Worm (Caenorhabditis elegans) whole organism, L1 larva: Measurements from ENCODE around the gene C14B1.3.

Source experiments
- C04F5.9 ChIP-seq: sonication (generic microtip); optimal IDR thresholded peaks from 2 replicates; lab custom pipeline; 2016; ENCODE audit warnings: missing genetic modification characterization, missing compliant biosample characterization
- C34B4.2 ChIP-seq: sonication (generic microtip); optimal IDR thresholded peaks from 2 replicates; lab custom pipeline; 2017; ENCODE audit warnings: mild to moderate bottlenecking, missing genetic modification characterization, missing compliant biosample characterization
- aha-1 ChIP-seq: fragments of 150-350 bp; optimal IDR thresholded peaks from 2 replicates; lab custom pipeline; 2014; ENCODE audit warnings: missing biosample characterization, missing genetic modification characterization
- aly-2 ChIP-seq: fragments of 150-350 bp; optimal IDR thresholded peaks from 2 replicates; lab custom pipeline; 2014; ENCODE audit warnings: missing biosample characterization, missing genetic modification characterization
- ama-1 ChIP-seq: fragments of 150-350 bp; optimal IDR thresholded peaks from 2 replicates; lab custom pipeline; 2014
- blmp-1 ChIP-seq: fragments of 150-350 bp; optimal IDR thresholded peaks from 2 replicates; lab custom pipeline; 2014; ENCODE audit warnings: missing biosample characterization, missing genetic modification characterization
- ceh-63 ChIP-seq: fragments of 200-800 bp; sonication (Bioruptor generic); optimal IDR thresholded peaks from 2 replicates; lab custom pipeline; 2018; ENCODE audit warnings: mild to moderate bottlenecking, missing genetic modification characterization, missing compliant biosample characterization
- ceh-82 ChIP-seq, 3 experiments: fragments of 150-350 bp in 1 of 3; sonication (generic microtip) in 2 of 3; optimal IDR thresholded peaks; 2 replicates each; lab custom pipeline; 2014 to 2017; ENCODE audit warnings: missing biosample characterization in 3 of 3, missing genetic modification characterization in 3 of 3
- ceh-90 ChIP-seq: sonication (generic microtip); optimal IDR thresholded peaks from 2 replicates; lab custom pipeline; 2016; ENCODE audit warnings: missing genetic modification characterization, missing compliant biosample characterization
- ces-1 ChIP-seq: fragments of 150-350 bp; optimal IDR thresholded peaks from 2 replicates; lab custom pipeline; 2014; ENCODE audit warnings: missing biosample characterization, missing genetic modification reagents, missing genetic modification characterization
- dpl-1 ChIP-seq, 3 experiments: fragments of 150-350 bp in 2 of 3; sonication (generic microtip) in 1 of 3; optimal IDR thresholded peaks; 2 replicates each; lab custom pipeline; 2014 to 2017; ENCODE audit warnings: missing biosample characterization in 3 of 3, missing genetic modification characterization in 3 of 3, missing genetic modification reagents in 3 of 3
- dsc-1 ChIP-seq: sonication (generic microtip); optimal IDR thresholded peaks from 2 replicates; lab custom pipeline; 2016; ENCODE audit warnings: mild to moderate bottlenecking, missing genetic modification characterization, missing compliant biosample characterization
- efl-1 ChIP-seq, 4 experiments: fragments of 150-350 bp; optimal IDR thresholded peaks in 3 of 4; peaks in 1 of 4; 1 replicate in 1 of 4; 2 replicates in 3 of 4; lab custom pipeline; 2014; ENCODE audit warnings: missing biosample characterization in 2 of 4, missing genetic modification characterization in 2 of 4, missing genetic modification reagents in 2 of 4
- egl-13 ChIP-seq: sonication (generic microtip); optimal IDR thresholded peaks from 2 replicates; lab custom pipeline; 2016; ENCODE audit warnings: missing genotype, missing genetic modification reagents, missing genetic modification characterization, missing compliant biosample characterization
- elt-3 ChIP-seq, 6 experiments: fragments of 150-350 bp in 1 of 6; sonication (generic microtip); optimal IDR thresholded peaks; 2 replicates each; lab custom pipeline; 2017 to 2018; ENCODE audit warnings: missing biosample characterization in 6 of 6, missing genetic modification characterization in 6 of 6, inconsistent platforms in 1 of 6
- fkh-10 ChIP-seq: sonication (generic microtip); optimal IDR thresholded peaks from 2 replicates; lab custom pipeline; 2017; ENCODE audit warnings: missing biosample characterization, missing genetic modification reagents, missing genetic modification characterization
- fkh-4 ChIP-seq: sonication (generic microtip); optimal IDR thresholded peaks from 2 replicates; lab custom pipeline; 2016; ENCODE audit warnings: missing compliant biosample characterization, missing genetic modification characterization, borderline replicate concordance
- fkh-8 ChIP-seq: sonication (generic microtip); optimal IDR thresholded peaks from 2 replicates; lab custom pipeline; 2016; ENCODE audit warnings: mild to moderate bottlenecking, missing genetic modification characterization, missing compliant biosample characterization
- fos-1 ChIP-seq: fragments of 150-350 bp; optimal IDR thresholded peaks from 2 replicates; lab custom pipeline; 2014; ENCODE audit warnings: missing biosample characterization, missing genetic modification characterization
- isw-1 ChIP-seq: fragments of 200-800 bp; sonication (Bioruptor generic); IDR thresholded peaks from 2 replicates; pipeline ENCODE4 v1.3.6; 2022; ENCODE audit warnings: missing genetic modification characterization, missing compliant biosample characterization
- lin-14 ChIP-seq: fragments of 200-800 bp; sonication (Bioruptor generic); optimal IDR thresholded peaks from 2 replicates; lab custom pipeline; 2018; ENCODE audit warnings: mild to moderate bottlenecking, missing genetic modification characterization, moderate library complexity, missing compliant biosample characterization
- lin-35 ChIP-seq, 2 experiments: fragments of 150-350 bp; optimal IDR thresholded peaks; 2 replicates each; lab custom pipeline; 2014; ENCODE audit warnings: missing biosample characterization in 2 of 2, missing genetic modification characterization in 2 of 2, missing genetic modification reagents in 2 of 2
- lin-39 ChIP-seq: fragments of 150-350 bp; optimal IDR thresholded peaks from 2 replicates; lab custom pipeline; 2014; ENCODE audit warnings: missing biosample characterization, missing genetic modification reagents, missing genetic modification characterization
- lsy-2 ChIP-seq, 2 experiments: fragments of 150-350 bp; optimal IDR thresholded peaks; 2 replicates each; lab custom pipeline; 2014; ENCODE audit warnings: missing biosample characterization in 2 of 2, missing genetic modification characterization in 2 of 2
- mab-9 ChIP-seq: fragments of 200-800 bp; sonication (Bioruptor generic); IDR thresholded peaks from 2 replicates; pipeline ENCODE4 v1.3.6; 2022; ENCODE audit warnings: missing genetic modification reagents, missing genetic modification characterization, missing compliant biosample characterization
- mef-2 ChIP-seq: fragments of 150-350 bp; optimal IDR thresholded peaks from 2 replicates; lab custom pipeline; 2014; ENCODE audit warnings: missing biosample characterization, missing genetic modification characterization
- nhr-19 ChIP-seq: fragments of 200-800 bp; sonication (Bioruptor generic); conservative IDR thresholded peaks from 2 replicates; pipeline ENCODE4 v1.3.6; 2022; ENCODE audit warnings: missing genetic modification characterization, missing compliant biosample characterization
- nhr-20 ChIP-seq: sonication (generic microtip); optimal IDR thresholded peaks from 2 replicates; lab custom pipeline; 2016; ENCODE audit warnings: mild to moderate bottlenecking, missing genetic modification characterization, missing compliant biosample characterization
- nhr-237 ChIP-seq: fragments of 150-350 bp; optimal IDR thresholded peaks from 2 replicates; lab custom pipeline; 2014; ENCODE audit warnings: missing biosample characterization, missing genetic modification characterization
- nhr-47 ChIP-seq: sonication (generic microtip); optimal IDR thresholded peaks from 2 replicates; lab custom pipeline; 2016; ENCODE audit warnings: mild to moderate bottlenecking, missing genetic modification characterization, moderate library complexity, missing compliant biosample characterization
- nhr-71 ChIP-seq: sonication (generic microtip); optimal IDR thresholded peaks from 2 replicates; lab custom pipeline; 2016; ENCODE audit warnings: mild to moderate bottlenecking, missing genetic modification characterization, moderate library complexity, missing compliant biosample characterization
- nhr-76 ChIP-seq: sonication (generic microtip); optimal IDR thresholded peaks from 2 replicates; lab custom pipeline; 2017; ENCODE audit warnings: missing biosample characterization, missing genetic modification characterization
- nhr-77 ChIP-seq: fragments of 150-350 bp; optimal IDR thresholded peaks from 2 replicates; lab custom pipeline; 2014; ENCODE audit warnings: missing biosample characterization, missing genetic modification characterization
- nhr-84 ChIP-seq: sonication (generic microtip); optimal IDR thresholded peaks from 2 replicates; lab custom pipeline; 2017; ENCODE audit warnings: missing biosample characterization, missing genetic modification characterization
- nhr-85 ChIP-seq: sonication (generic microtip); peaks from one replicate; lab custom pipeline; 2016; ENCODE audit warnings: missing genetic modification characterization, inconsistent platforms, missing compliant biosample characterization
- pag-3 ChIP-seq: sonication (generic microtip); optimal IDR thresholded peaks from 2 replicates; lab custom pipeline; 2017; ENCODE audit warnings: missing genetic modification characterization, mild to moderate bottlenecking, missing compliant biosample characterization, antibody characterized with exemption, borderline replicate concordance; ENCODE audit not compliant: insufficient read depth
- pqm-1 ChIP-seq: sonication (generic microtip); optimal IDR thresholded peaks from 3 replicates; lab custom pipeline; 2017; ENCODE audit warnings: missing biosample characterization, missing genetic modification characterization
- skn-1 ChIP-seq: fragments of 150-350 bp; optimal IDR thresholded peaks from 2 replicates; lab custom pipeline; 2014; ENCODE audit warnings: missing biosample characterization, missing genetic modification characterization
- snpc-4 ChIP-seq: fragments of 150-350 bp; optimal IDR thresholded peaks from 2 replicates; lab custom pipeline; 2014; ENCODE audit warnings: missing biosample characterization, missing genetic modification characterization
- sup-37 ChIP-seq: fragments of 200-800 bp; sonication (Bioruptor generic); optimal IDR thresholded peaks from 2 replicates; lab custom pipeline; 2018; ENCODE audit warnings: mild to moderate bottlenecking, missing genetic modification characterization, missing compliant biosample characterization
- swsn-7 ChIP-seq: sonication (generic microtip); optimal IDR thresholded peaks from 2 replicates; lab custom pipeline; 2016; ENCODE audit warnings: missing genetic modification characterization, missing compliant biosample characterization
- tlp-1 ChIP-seq: fragments of 150-350 bp; optimal IDR thresholded peaks from 2 replicates; lab custom pipeline; 2014; ENCODE audit warnings: missing biosample characterization, missing genetic modification characterization
- unc-86 ChIP-seq: sonication (generic microtip); optimal IDR thresholded peaks from 2 replicates; lab custom pipeline; 2016; ENCODE audit warnings: missing genetic modification characterization, missing compliant biosample characterization
- vab-15 ChIP-seq: sonication (generic microtip); optimal IDR thresholded peaks from 2 replicates; lab custom pipeline; 2017; ENCODE audit warnings: missing genotype, mild to moderate bottlenecking, missing genetic modification characterization, missing compliant biosample characterization
- xbp-1 ChIP-seq: sonication (generic microtip); optimal IDR thresholded peaks from 2 replicates; lab custom pipeline; 2016; ENCODE audit warnings: missing genetic modification characterization, missing compliant biosample characterization
- zag-1 ChIP-seq: fragments of 150-350 bp; optimal IDR thresholded peaks from 2 replicates; lab custom pipeline; 2014; ENCODE audit warnings: missing biosample characterization, missing genetic modification characterization

C14B1.3 gene

ce11 chrIII:3664224-3664623, 39.1 kb upstream of the C14B1.3 start, which contains the start of gene C46F11.4 (continued):
- TF ChIP-seq pag-3 (tag; lab: Kevin White, UChicago), result no peak
- no peak for TF ChIP-seq fkh-10
- TF ChIP-seq nhr-19 (GFP tag; lab: Robert Waterston, UW), result no peak; the same call in 1 of the 2 replicates
- no peak for TF ChIP-seq mab-9 (GFP tag; lab: Robert Waterston, UW)

DNA sequence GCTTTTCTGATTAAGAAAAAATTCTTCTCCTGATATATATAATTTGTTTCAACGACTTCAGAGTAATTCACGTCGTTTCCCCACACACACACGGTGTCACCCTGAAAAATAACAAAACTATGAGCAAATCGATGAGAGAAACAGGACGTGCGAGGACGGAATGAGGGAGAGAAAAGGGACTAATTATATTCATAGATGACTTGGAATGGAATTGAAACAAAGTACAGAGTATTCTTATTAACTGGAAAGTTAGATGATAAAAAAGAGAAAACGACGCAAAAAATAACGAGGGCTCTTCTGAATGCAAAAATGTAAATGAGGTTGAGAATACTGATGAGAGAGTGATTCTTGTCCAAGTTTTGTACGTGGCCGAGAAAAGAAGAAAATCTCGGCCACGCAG, 33.0 kb upstream of the C14B1.3 start, which contains the start of gene C46F11.6:
Gene C46F11.6, minus strand, starts transcription at position 101 of the 400 bp plus-strand sequence.
- TF ChIP-seq snpc-4 (tag; lab: Kevin White, UChicago) (no peak), ama-1 (lab: Kevin White, UChicago) (no peak), ces-1 (GFP tag; lab: Kevin White, UChicago) (no peak), nhr-76 (tag; lab: Kevin White, UChicago) (no peak), dpl-1 (GFP tag; optimal IDR thresholded peaks at IDR 0.05; lab: Kevin White, UChicago) (no peak), aha-1 (tag; lab: Kevin White, UChicago) (no peak), mef-2 (tag; lab: Kevin White, UChicago) (no peak), ceh-63 (no peak), skn-1 (no peak), fos-1 (tag; lab: Kevin White, UChicago) (no peak), C04F5.9 (tag; lab: Kevin White, UChicago) (no peak), nhr-237 (no peak), fkh-8 (tag; lab: Kevin White, UChicago) (no peak), sup-37 (GFP tag; lab: Kevin White, UChicago) (no peak)

ce11 chrIII:3670984-3671383, 32.4 kb upstream of the C14B1.3 start:
- TF ChIP-seq nhr-71 (tag; lab: Kevin White, UChicago), result peak; percentile 59
- peak; percentile 90 for TF ChIP-seq dsc-1 (tag; lab: Kevin White, UChicago)
- no peak for TF ChIP-seq vab-15 (tag; lab: Kevin White, UChicago)
- peak in 1 of 3 experiments; percentile 9 for TF ChIP-seq ceh-82 (tag; optimal IDR thresholded peaks at IDR 0.05; lab: Kevin White, UChicago)
- peak; percentile 57 for TF ChIP-seq egl-13 (tag; lab: Kevin White, UChicago)
- TF ChIP-seq lin-39 (tag; lab: Kevin White, UChicago), result no peak
- peak; percentile 71 for TF ChIP-seq nhr-47
- no peak for TF ChIP-seq efl-1 (optimal IDR thresholded peaks at IDR 0.05; lab: Kevin White, UChicago)
- TF ChIP-seq efl-1 (GFP tag; optimal IDR thresholded peaks at IDR 0.05 in 1 of 2; lab: Kevin White, UChicago), result no peak
- peak; percentile 13 to 18 for TF ChIP-seq lsy-2 (tag; optimal IDR thresholded peaks at IDR 0.05; lab: Kevin White, UChicago)
- no peak for TF ChIP-seq C04F5.9 (tag; lab: Kevin White, UChicago)
- TF ChIP-seq unc-86 (tag; lab: Kevin White, UChicago), result peak; percentile 11
- TF ChIP-seq lin-14 (GFP tag; lab: Kevin White, UChicago), result peak; percentile 47
- no peak for TF ChIP-seq nhr-237
- peak; percentile 3 for TF ChIP-seq nhr-77 (tag; lab: Kevin White, UChicago)
- peak; percentile 34 for TF ChIP-seq swsn-7 (tag; lab: Kevin White, UChicago)
- TF ChIP-seq fkh-8 (tag; lab: Kevin White, UChicago), result peak; percentile 82
- no peak for TF ChIP-seq ama-1 (lab: Kevin White, UChicago)

- peak; percentile 13 for TF ChIP-seq fos-1 (tag; lab: Kevin White, UChicago)
- peak; percentile 86 for TF ChIP-seq blmp-1
- TF ChIP-seq aly-2, result no peak
- peak; percentile 20 for TF ChIP-seq skn-1
- peak; percentile 13 for TF ChIP-seq swsn-7 (tag; lab: Kevin White, UChicago)
- peak; percentile 36 for TF ChIP-seq nhr-47
- peak; percentile 13 to 48 for TF ChIP-seq lsy-2 (tag; optimal IDR thresholded peaks at IDR 0.05; lab: Kevin White, UChicago)
- peak; percentile 48 for TF ChIP-seq nhr-20 (tag; lab: Kevin White, UChicago)
- no peak for TF ChIP-seq xbp-1 (tag; lab: Kevin White, UChicago)
- no peak for TF ChIP-seq ceh-63
- no peak for TF ChIP-seq C34B4.2 (tag; lab: Kevin White, UChicago)
- TF ChIP-seq pqm-1 (tag; lab: Kevin White, UChicago), result no peak
- TF ChIP-seq zag-1 (tag; lab: Kevin White, UChicago), result no peak
- TF ChIP-seq lin-35 (GFP tag; optimal IDR thresholded peaks at IDR 0.05; lab: Kevin White, UChicago), result peak; percentile 17 to 30
- peak; percentile 17 for TF ChIP-seq fkh-10
- no peak for TF ChIP-seq fkh-4
- TF ChIP-seq mab-9 (GFP tag; lab: Robert Waterston, UW), result no peak
- no peak for TF ChIP-seq nhr-84 (tag; lab: Kevin White, UChicago)
- peak in 1 of 6 experiments; percentile 24 for TF ChIP-seq elt-3 (tag; optimal IDR thresholded peaks at IDR 0.05; lab: Kevin White, UChicago)
- TF ChIP-seq nhr-85, result peak; percentile 78
- no peak for TF ChIP-seq tlp-1 (tag; lab: Kevin White, UChicago)
- TF ChIP-seq aha-1 (tag; lab: Kevin White, UChicago), result no peak
- no peak for TF ChIP-seq ceh-90
- no peak for TF ChIP-seq isw-1 (GFP tag; lab: Robert Waterston, UW)
These were observed 30.5 kb upstream of the C14B1.3 start for ce11 chrIII:3672839-3673238.
